Worm (Caenorhabditis elegans) whole organism, midembryonic: ENCODE results near the gene cpar-1.

Experiments used
- T22C8.4 ChIP-seq: fragments of 200-800 bp; sonication (Bioruptor generic); IDR thresholded peaks from 2 replicates; pipeline ENCODE4 v1.3.6; 2022; ENCODE audit warnings: missing genetic modification characterization, missing compliant biosample characterization
- cog-1 ChIP-seq: sonication (generic microtip); optimal IDR thresholded peaks from 2 replicates; lab custom pipeline; 2016; ENCODE audit warnings: missing genetic modification characterization, missing compliant biosample characterization
- flt-1 ChIP-seq: fragments of 200-800 bp; sonication (Bioruptor generic); IDR thresholded peaks from 2 replicates; pipeline ENCODE4 v1.3.6; 2022; ENCODE audit warnings: missing genetic modification characterization, missing compliant biosample characterization
- klf-2 ChIP-seq: fragments of 200-800 bp; sonication (Bioruptor generic); conservative IDR thresholded peaks from 2 replicates; pipeline ENCODE4 v1.3.6; 2022; ENCODE audit warnings: missing genetic modification reagents, missing genetic modification characterization, missing compliant biosample characterization
- med-1 ChIP-seq: sonication (generic microtip); optimal IDR thresholded peaks from 2 replicates; lab custom pipeline; 2017; ENCODE audit warnings: missing genetic modification characterization, mild to moderate bottlenecking, missing compliant biosample characterization, antibody characterized with exemption, missing genetic modification reagents; ENCODE audit not compliant: insufficient read depth
- ref-1 ChIP-seq: fragments of 200-800 bp; sonication (Bioruptor generic); conservative IDR thresholded peaks from 2 replicates; pipeline ENCODE4 v1.3.6; 2022; ENCODE audit warnings: missing genetic modification reagents, missing genetic modification characterization, missing compliant biosample characterization
- tab-1 ChIP-seq: fragments of 200-800 bp; sonication (Bioruptor generic); IDR thresholded peaks from 2 replicates; pipeline ENCODE4 v1.3.6; 2022; ENCODE audit warnings: missing genetic modification characterization, missing compliant biosample characterization
- ztf-23 ChIP-seq: fragments of 200-800 bp; sonication (Bioruptor generic); IDR thresholded peaks from 2 replicates; pipeline ENCODE4 v1.3.6; 2022; ENCODE audit warnings: missing genetic modification reagents, missing genetic modification characterization, missing compliant biosample characterization
- ztf-29 ChIP-seq: fragments of 200-800 bp; sonication (Bioruptor generic); IDR thresholded peaks from 2 replicates; pipeline ENCODE4 v1.3.6; 2022; ENCODE audit warnings: missing genetic modification reagents, missing genetic modification characterization, missing compliant biosample characterization

cpar-1 gene

DNA sequence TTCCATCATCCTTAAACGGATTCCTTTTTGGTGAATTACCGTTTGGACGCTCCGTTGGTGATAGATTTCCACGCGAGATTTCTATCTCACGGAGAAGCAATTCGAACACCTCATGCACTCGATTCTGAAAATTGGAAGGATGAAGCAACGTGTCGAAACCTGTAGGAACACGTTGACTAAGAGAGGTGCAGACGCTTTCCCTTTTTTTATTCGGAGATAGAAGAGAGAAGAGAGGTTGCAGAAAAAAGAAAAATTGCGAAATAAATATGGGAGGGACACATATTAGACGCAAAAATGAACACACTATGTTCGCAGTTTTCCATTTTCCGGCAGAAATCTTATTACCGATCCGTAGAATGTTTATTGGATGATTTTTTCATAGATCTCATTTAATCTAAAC is 20.9 kb downstream of the cpar-1 start:
- TF ChIP-seq T22C8.4 (GFP tag; lab: Robert Waterston, UW) (no peak), med-1 (GFP tag; lab: Kevin White, UChicago) (no peak), ztf-29 (no peak), ref-1 (GFP tag; lab: Robert Waterston, UW) (no peak), tab-1 (GFP tag; lab: Robert Waterston, UW) (no peak), klf-2 (no peak), ztf-23 (no peak), flt-1 (GFP tag; lab: Robert Waterston, UW) (no peak), cog-1 (tag; lab: Kevin White, UChicago) (no peak)

- peak; percentile 69 for TF ChIP-seq ztf-29
- no peak for TF ChIP-seq klf-2
- TF ChIP-seq cog-1 (tag; lab: Kevin White, UChicago), result peak; percentile 34
- TF ChIP-seq ref-1 (GFP tag; lab: Robert Waterston, UW), result no peak
- TF ChIP-seq ztf-23, result no peak
- 0 out of 2 replicates have a peak, but pooled peaks have one; percentile 43 for TF ChIP-seq flt-1 (GFP tag; lab: Robert Waterston, UW)
- no peak for TF ChIP-seq tab-1 (GFP tag; lab: Robert Waterston, UW)
- peak; percentile 82 for TF ChIP-seq T22C8.4 (GFP tag; lab: Robert Waterston, UW)
- no peak for TF ChIP-seq med-1 (GFP tag; lab: Kevin White, UChicago)
Observed at ce11 chrIII:9455980-9456658, 22.3 kb downstream of the cpar-1 start, which contains the start of the genes rheb-1 and spk-1. TSS of gene rheb-1 (minus strand) at chrIII:9456030. TSS of gene spk-1 (plus strand) at chrIII:9456608.

ce11 chrIII:9457192-9458103 is 23.6 kb downstream of the cpar-1 start:
- no peak for TF ChIP-seq ztf-23
- TF ChIP-seq klf-2, result no peak
- no peak for TF ChIP-seq ztf-29
- TF ChIP-seq T22C8.4 (GFP tag; lab: Robert Waterston, UW), result 0 out of 2 replicates have a peak, but pooled peaks have one; percentile 21
- TF ChIP-seq tab-1 (GFP tag; lab: Robert Waterston, UW), result no peak

DNA sequence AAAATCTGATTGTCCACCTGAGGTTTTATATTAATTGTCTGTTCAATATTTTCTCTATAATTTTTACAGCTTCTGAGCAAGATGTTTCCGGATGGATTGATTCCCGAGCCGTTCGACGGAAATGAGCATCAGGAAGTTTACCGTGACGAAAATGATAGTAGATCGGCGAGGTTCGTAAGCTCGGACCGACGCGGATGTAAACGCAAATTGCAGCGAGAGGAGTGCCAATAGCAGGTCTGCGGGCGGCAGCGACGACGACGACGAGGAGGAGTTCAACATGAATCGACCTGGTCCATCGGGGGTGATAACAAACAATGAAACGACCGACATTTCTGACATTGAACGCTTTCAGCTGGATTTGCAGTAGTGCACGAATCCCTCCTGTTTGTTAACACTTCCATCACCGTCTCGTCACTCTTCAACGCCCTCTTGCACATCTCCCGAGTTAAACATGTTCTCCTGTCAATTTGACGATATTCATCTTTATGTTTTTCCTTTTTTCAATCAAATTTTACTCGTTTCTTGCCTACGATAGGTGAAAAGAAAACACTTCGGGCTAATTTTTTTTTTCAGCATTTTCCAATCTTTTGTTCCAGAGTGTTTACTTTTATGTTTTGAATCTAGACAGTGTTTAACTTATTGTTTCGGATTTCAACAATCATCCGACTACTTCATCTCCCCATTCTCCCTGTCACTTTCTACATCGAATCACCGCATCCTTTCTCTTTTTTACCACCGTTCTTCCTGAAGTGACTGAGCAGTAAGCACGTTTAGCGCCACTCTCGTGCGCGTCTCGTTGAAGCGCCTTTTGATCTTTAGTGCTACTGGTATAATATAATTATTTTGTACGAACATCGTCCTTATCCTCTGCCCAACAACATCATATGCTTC is 28.3 kb downstream of the cpar-1 start:
- TF ChIP-seq tab-1 (GFP tag; lab: Robert Waterston, UW) (no peak), cog-1 (tag; lab: Kevin White, UChicago) (no peak), ref-1 (GFP tag; lab: Robert Waterston, UW) (no peak), klf-2 (no peak), ztf-29 (no peak), flt-1 (GFP tag; lab: Robert Waterston, UW) (no peak), T22C8.4 (GFP tag; lab: Robert Waterston, UW) (no peak), ztf-23 (no peak), med-1 (GFP tag; lab: Kevin White, UChicago) (no peak)

- TF ChIP-seq klf-2, result no peak
- peak; percentile 5 for TF ChIP-seq med-1 (GFP tag; lab: Kevin White, UChicago)
Observed at ce11 chrIII:9462785-9463467, 29.1 kb downstream of the cpar-1 start.

DNA sequence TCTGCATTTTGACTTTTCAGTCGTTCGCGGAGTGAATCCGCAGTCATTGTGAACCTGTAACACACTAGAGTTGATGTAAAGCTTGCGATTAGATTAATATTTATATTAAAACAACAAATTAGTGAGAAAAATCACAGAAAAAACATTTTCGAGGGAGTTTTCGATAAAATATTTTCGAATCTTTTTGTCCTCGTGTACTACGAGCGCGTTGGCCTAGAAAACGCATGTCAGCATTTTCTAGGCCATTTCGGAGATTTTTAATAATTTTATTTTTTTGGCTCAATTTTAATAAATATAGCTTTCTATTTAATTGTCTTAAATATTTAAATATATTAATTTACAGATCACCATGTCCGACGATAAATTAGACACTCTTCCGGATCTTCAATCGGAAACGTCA is 31.6 kb downstream of the cpar-1 start, which contains the start of gene B0464.9:
TSS of gene B0464.9 (plus strand) at position 344 of the 400 bp plus-strand sequence.
- TF ChIP-seq ztf-23 (peak; percentile 43; the same call in 1 of the 2 replicates), T22C8.4 (GFP tag; lab: Robert Waterston, UW) (peak; percentile 6; the same call in 1 of the 2 replicates), klf-2 (no peak), med-1 (GFP tag; lab: Kevin White, UChicago) (no peak)

- no peak for TF ChIP-seq flt-1 (GFP tag; lab: Robert Waterston, UW)
- no peak for TF ChIP-seq ztf-29
- no peak for TF ChIP-seq ref-1 (GFP tag; lab: Robert Waterston, UW)
- no peak for TF ChIP-seq cog-1 (tag; lab: Kevin White, UChicago)
- TF ChIP-seq tab-1 (GFP tag; lab: Robert Waterston, UW), result no peak
- no peak for TF ChIP-seq med-1 (GFP tag; lab: Kevin White, UChicago)
- no peak for TF ChIP-seq T22C8.4 (GFP tag; lab: Robert Waterston, UW)
- TF ChIP-seq ztf-23, result no peak
- no peak for TF ChIP-seq klf-2
Observed at ce11 chrIII:9465865-9466264, 32.0 kb downstream of the cpar-1 start, which contains the start of gene B0464.6. TSS of gene B0464.6 (minus strand) at chrIII:9465965.

DNA sequence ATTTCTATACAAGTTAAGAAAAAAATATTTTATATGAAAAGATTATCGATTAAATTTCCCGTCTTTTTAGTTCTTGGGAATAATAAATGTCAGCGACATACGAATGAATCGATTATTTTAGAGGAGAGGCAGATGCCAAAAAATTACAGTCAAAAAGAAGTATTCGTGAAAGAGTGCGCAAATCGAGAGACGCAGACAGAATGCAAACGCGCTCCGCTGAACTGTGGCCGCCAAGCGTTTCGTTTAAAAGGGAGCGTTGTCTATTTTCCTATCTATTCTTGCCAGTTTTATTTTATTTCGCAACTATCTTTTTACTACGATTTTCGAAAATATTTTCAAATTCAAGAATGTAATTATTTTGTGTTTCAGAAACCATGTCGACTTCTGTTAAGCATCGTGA is 33.2 kb downstream of the cpar-1 start, which contains the start of gene baf-1:
TSS of gene baf-1 (plus strand) at position 370 of the 400 bp plus-strand sequence.
- TF ChIP-seq ref-1 (GFP tag; lab: Robert Waterston, UW) (no peak), tab-1 (GFP tag; lab: Robert Waterston, UW) (no peak), ztf-29 (no peak), T22C8.4 (GFP tag; lab: Robert Waterston, UW) (peak; percentile 34; the same call in 1 of the 2 replicates), cog-1 (tag; lab: Kevin White, UChicago) (no peak), ztf-23 (no peak), klf-2 (no peak), med-1 (GFP tag; lab: Kevin White, UChicago) (no peak), flt-1 (GFP tag; lab: Robert Waterston, UW) (no peak)
